Fruit fly (Drosophila melanogaster): Measurements from ENCODE around the gene CG3698.

CG3698 gene

DNA sequence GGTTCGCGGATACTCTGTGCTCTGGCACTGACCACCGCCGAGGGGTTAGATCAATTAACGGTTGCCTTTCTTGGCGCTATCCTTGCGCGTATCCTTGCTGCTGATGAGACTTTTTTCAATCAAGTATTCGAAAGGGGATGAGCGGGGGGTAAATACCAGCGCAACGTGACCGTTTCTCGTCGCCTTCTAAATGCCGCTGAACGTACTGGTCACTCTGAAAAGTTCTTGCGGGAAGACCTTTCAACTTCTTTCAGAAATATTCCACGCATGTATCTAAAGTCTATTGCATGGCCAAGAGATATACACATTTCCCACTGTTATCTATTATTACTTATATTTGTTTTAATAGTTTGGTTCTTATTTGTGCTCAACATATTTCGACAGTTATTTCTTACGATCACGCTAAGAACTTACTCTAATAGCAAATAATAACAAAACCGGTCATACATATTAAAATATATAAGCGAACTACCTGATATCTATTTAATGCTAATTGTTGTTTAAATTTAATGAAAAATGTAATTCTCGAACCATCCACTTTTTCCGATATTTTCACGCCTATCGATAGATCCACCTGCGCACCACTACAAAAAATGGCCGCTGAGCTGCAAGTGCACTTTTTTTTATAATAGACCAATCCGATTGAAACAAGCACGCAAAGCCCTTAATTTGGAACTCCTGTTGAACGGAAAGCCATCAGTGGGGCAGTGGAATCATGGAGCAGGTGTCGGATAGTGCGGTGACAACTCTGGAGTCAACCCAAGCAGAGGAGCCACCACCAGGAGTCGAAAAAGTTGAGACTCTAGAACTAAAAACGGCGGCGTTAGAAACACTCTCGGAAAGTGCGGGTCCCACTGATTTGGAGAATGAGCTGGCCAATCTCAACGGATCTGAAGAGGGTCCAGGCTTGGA, 11.2 kb upstream of the CG3698 start, which contains the start of the genes CG3634 and HIPP1 (continued):
- TF ChIP-seq oc (tag; optimal IDR thresholded peaks at IDR 0.05) (no peak), zfh2 (GFP tag; optimal IDR thresholded peaks at IDR 0.05) (no peak), Atf3 (GFP tag; optimal IDR thresholded peaks at IDR 0.05) (no peak), CG18764 (GFP tag; optimal IDR thresholded peaks at IDR 0.05) (no peak), Hr78 (GFP tag; optimal IDR thresholded peaks at IDR 0.05) (no peak), CG6683 (GFP tag; optimal IDR thresholded peaks at IDR 0.05) (no peak), Fer1 (GFP tag; optimal IDR thresholded peaks at IDR 0.05) (no peak), CG4424 (GFP tag; optimal IDR thresholded peaks at IDR 0.05) (no peak), ssp (GFP tag; IDR thresholded peaks at IDR 0.05) (peak; percentile 72), Lpt (GFP tag; optimal IDR thresholded peaks at IDR 0.05) (no peak), Dfd (GFP tag; optimal IDR thresholded peaks at IDR 0.05) (no peak), CG10462 (GFP tag; optimal IDR thresholded peaks at IDR 0.05) (no peak), chinmo (GFP tag; IDR thresholded peaks at IDR 0.05; ENCODE audit: partially characterized antibody) (0 out of 4 replicates have a peak, but pooled peaks have one; percentile 74), gsb (GFP tag; IDR thresholded peaks at IDR 0.05) (no peak), YL-1 (GFP tag; optimal IDR thresholded peaks at IDR 0.05) (peak; percentile 72), CG11723 (GFP tag; optimal IDR thresholded peaks at IDR 0.05) (no peak), grau (tag; optimal IDR thresholded peaks at IDR 0.05) (no peak), shn (GFP tag; optimal IDR thresholded peaks at IDR 0.05) (no peak), Hey (tag; optimal IDR thresholded peaks at IDR 0.05) (no peak), kni (GFP tag; optimal IDR thresholded peaks at IDR 0.05) (no peak), C15 (GFP tag; IDR thresholded peaks at IDR 0.05) (no peak), CG10274 (GFP tag; optimal IDR thresholded peaks at IDR 0.05) (no peak), CG4328 (GFP tag; optimal IDR thresholded peaks at IDR 0.05) (no peak), Bgb (GFP tag; IDR thresholded peaks at IDR 0.05; ENCODE audit: partially characterized antibody) (peak; percentile 41; the same call in 1 of the 2 replicates), br (optimal IDR thresholded peaks at IDR 0.05) (no peak), trh (GFP tag; optimal IDR thresholded peaks at IDR 0.05) (no peak), Hr39 (optimal IDR thresholded peaks at IDR 0.05) (no peak), tna (GFP tag; IDR thresholded peaks at IDR 0.05; ENCODE audit: partially characterized antibody) (no peak), dati (GFP tag; IDR thresholded peaks at IDR 0.05) (no peak), CG18011 (GFP tag; optimal IDR thresholded peaks at IDR 0.05) (no peak), ranshi (GFP tag; IDR thresholded peaks at IDR 0.05) (no peak), CG30020 (tag; optimal IDR thresholded peaks at IDR 0.05) (peak; percentile 78), CG3407 (GFP tag; optimal IDR thresholded peaks at IDR 0.05) (no peak), stwl (tag; optimal IDR thresholded peaks at IDR 0.05) (peak; percentile 9), z (GFP tag; IDR thresholded peaks at IDR 0.05) (no peak), HLH54F (GFP tag; optimal IDR thresholded peaks at IDR 0.05) (no peak), HLHmδ (GFP tag; optimal IDR thresholded peaks at IDR 0.05) (no peak), lola (GFP tag; optimal IDR thresholded peaks at IDR 0.05) (peak in 1 of 3 experiments; percentile 28), Aef1 (GFP tag; IDR thresholded peaks at IDR 0.05) (no peak), CG1602 (GFP tag; optimal IDR thresholded peaks at IDR 0.05) (no peak), NC2α (GFP tag; optimal IDR thresholded peaks at IDR 0.05) (no peak), CG12104 (GFP tag; optimal IDR thresholded peaks at IDR 0.05) (peak; percentile 39), crc (GFP tag; optimal IDR thresholded peaks at IDR 0.05) (no peak), Asciz (GFP tag; optimal IDR thresholded peaks at IDR 0.05) (no peak), CG11560 (tag; IDR thresholded peaks at IDR 0.05) (no peak), inv (GFP tag; IDR thresholded peaks at IDR 0.05; ENCODE audit: partially characterized antibody) (peak; percentile 56), hbn (GFP tag; IDR thresholded peaks at IDR 0.05; ENCODE audit: partially characterized antibody) (peak; percentile 59), CG6654 (GFP tag; optimal IDR thresholded peaks at IDR 0.05) (no peak), so (GFP tag; IDR thresholded peaks at IDR 0.05) (no peak)

Measured in whole organism, embryonic.